Fruit fly (Drosophila melanogaster) whole organism, wandering third instar larva: ENCODE results near the gene hdm.
A peak's percentile ranks its signal among the peaks of the same experiment; 100 is the strongest.

Experiments used
- Abd-B ChIP-seq: fragments of >200 bp; optimal IDR thresholded peaks from 2 replicates; lab custom pipeline; 2017; ENCODE audit warnings: missing biosample characterization, missing genetic modification characterization
- CG32264 ChIP-seq: fragments of 200-800 bp; sonication (Bioruptor generic); optimal IDR thresholded peaks from 2 replicates; lab custom pipeline; 2016; ENCODE audit warnings: missing biosample characterization, missing genetic modification characterization
- Myc ChIP-seq: fragments of >200 bp; optimal IDR thresholded peaks from 2 replicates; lab custom pipeline; 2017
- N ChIP-seq: fragments of >200 bp; optimal IDR thresholded peaks from 2 replicates; lab custom pipeline; 2018; ENCODE audit warnings: missing biosample characterization, missing external identifiers, missing genetic modification characterization
- Vsx2 ChIP-seq: fragments of 200-300, 225-300 bp; sonication (Bioruptor generic); optimal IDR thresholded peaks from 2 replicates; lab custom pipeline; 2018; ENCODE audit warnings: missing biosample characterization, missing genetic modification characterization; ENCODE audit not compliant: partially characterized antibody
- dl ChIP-seq, 2 experiments: fragments of 175-275, 200-275 bp in 1 of 2; fragments of 200-275 bp in 1 of 2; sonication (Bioruptor generic); optimal IDR thresholded peaks; lab custom pipeline; 2018; ENCODE audit warnings: mild to moderate bottlenecking in 2 of 2, missing biosample characterization in 2 of 2, missing genetic modification characterization in 2 of 2, moderate library complexity in 2 of 2; ENCODE audit not compliant: partially characterized antibody in 2 of 2, insufficient read depth in 1 of 2
- h ChIP-seq: fragments of 200-800 bp; sonication (Bioruptor generic); optimal IDR thresholded peaks from 3 replicates; lab custom pipeline; 2016; ENCODE audit warnings: missing biosample characterization, mild to moderate bottlenecking, missing genetic modification characterization
- lola ChIP-seq: fragments of >200 bp; optimal IDR thresholded peaks from 2 replicates; lab custom pipeline; 2017; ENCODE audit warnings: missing biosample characterization, missing genetic modification characterization
- pan ChIP-seq: fragments of >200 bp; optimal IDR thresholded peaks from 2 replicates; lab custom pipeline; 2017
- psq ChIP-seq: fragments of 200-800 bp; sonication (Bioruptor generic); optimal IDR thresholded peaks from 3 replicates; lab custom pipeline; 2017; ENCODE audit warnings: missing biosample characterization, mild to moderate bottlenecking, missing genetic modification characterization, moderate library complexity
- rgr ChIP-seq: fragments of 200-800 bp; sonication (Bioruptor generic); optimal IDR thresholded peaks from 3 replicates; lab custom pipeline; 2016; ENCODE audit warnings: missing biosample characterization, mild to moderate bottlenecking, missing genetic modification characterization
- sv ChIP-seq: fragments of 200-800 bp; sonication (Bioruptor generic); optimal IDR thresholded peaks from 3 replicates; lab custom pipeline; 2016; ENCODE audit warnings: missing biosample characterization, missing genetic modification characterization
- tai ChIP-seq: sonication (Bioruptor generic); optimal IDR thresholded peaks from 2 replicates; lab custom pipeline; 2016; ENCODE audit warnings: missing biosample characterization, missing genetic modification characterization
- woc ChIP-seq: sonication (Bioruptor generic); optimal IDR thresholded peaks from 2 replicates; lab custom pipeline; 2016; ENCODE audit warnings: missing biosample characterization, mild to moderate bottlenecking, missing genetic modification characterization

DNA sequence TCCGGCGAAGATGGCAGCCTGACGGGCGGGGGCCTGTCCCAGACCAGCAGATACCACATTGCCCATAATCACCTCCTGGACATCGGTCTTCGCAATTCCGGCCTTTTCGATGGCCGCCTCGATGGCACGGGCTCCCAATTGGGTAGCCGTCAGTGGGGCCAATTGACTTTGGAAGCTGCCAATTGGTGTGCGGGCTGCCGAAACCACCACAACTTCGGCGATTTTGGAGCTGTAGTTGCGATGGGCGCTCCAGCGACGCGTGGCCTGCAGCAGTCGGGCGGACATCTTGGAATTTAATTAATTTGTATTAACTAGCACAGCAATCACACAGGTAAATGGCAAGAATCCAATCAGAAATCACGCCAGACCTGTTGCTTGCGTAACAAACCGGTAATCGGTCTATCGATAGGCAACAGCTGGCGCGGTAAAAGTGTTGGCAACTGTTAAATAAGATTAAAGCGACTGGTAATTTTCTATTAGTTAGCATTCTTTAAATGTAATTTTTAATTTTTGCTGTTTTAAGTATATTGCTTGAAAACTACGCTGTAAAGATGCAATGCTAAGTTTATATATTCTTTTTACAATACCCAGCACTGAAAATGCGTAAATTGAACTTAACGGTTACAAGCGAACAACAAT, 31.4 kb downstream of the hdm start, which contains the start of gene Acat1:
- TF ChIP-seq Abd-B (GFP tag; lab: Kevin White, UChicago) (no peak), woc (GFP tag; lab: Kevin White, UChicago) (peak; percentile 58), tai (GFP tag; lab: Kevin White, UChicago) (no peak), h (peak; percentile 89), lola (GFP tag; lab: Kevin White, UChicago) (no peak), psq (GFP tag; lab: Kevin White, UChicago) (peak; percentile 80), rgr (GFP tag; lab: Kevin White, UChicago) (peak; percentile 89), CG32264 (GFP tag; lab: Kevin White, UChicago) (peak; percentile 59), Myc (lab: Kevin White, UChicago) (no peak), N (no peak), Vsx2 (GFP tag; lab: Kevin White, UChicago) (no peak), sv (peak; percentile 34), dl (GFP tag; optimal IDR thresholded peaks at IDR 0.05; lab: Kevin White, UChicago; ENCODE audit: insufficient read depth in 1 of 2, partially characterized antibody in 2 of 2) (no peak), pan (lab: Kevin White, UChicago) (no peak)
